Worm (Caenorhabditis elegans) whole organism, young adult: ENCODE data around the gene ndab-1.

Experiments used
- nfya-1 ChIP-seq: sonication (generic microtip); optimal IDR thresholded peaks from 2 replicates; lab custom pipeline; 2017; ENCODE audit warnings: antibody characterized with exemption, missing compliant biosample characterization, missing genetic modification characterization, borderline replicate concordance; ENCODE audit not compliant: insufficient read depth
- snpc-4 ChIP-seq, 5 experiments: fragments of 150-350 bp in 1 of 5; sonication (generic microtip) in 4 of 5; optimal IDR thresholded peaks; 2 replicates each; lab custom pipeline; 2014 to 2018; ENCODE audit warnings: missing genetic modification characterization in 5 of 5, missing biosample characterization in 3 of 5, antibody characterized with exemption in 2 of 5, mild to moderate bottlenecking in 2 of 5, missing compliant biosample characterization in 2 of 5, missing genotype in 2 of 5, moderate library complexity in 2 of 5, missing genetic modification reagents in 1 of 5

DNA sequence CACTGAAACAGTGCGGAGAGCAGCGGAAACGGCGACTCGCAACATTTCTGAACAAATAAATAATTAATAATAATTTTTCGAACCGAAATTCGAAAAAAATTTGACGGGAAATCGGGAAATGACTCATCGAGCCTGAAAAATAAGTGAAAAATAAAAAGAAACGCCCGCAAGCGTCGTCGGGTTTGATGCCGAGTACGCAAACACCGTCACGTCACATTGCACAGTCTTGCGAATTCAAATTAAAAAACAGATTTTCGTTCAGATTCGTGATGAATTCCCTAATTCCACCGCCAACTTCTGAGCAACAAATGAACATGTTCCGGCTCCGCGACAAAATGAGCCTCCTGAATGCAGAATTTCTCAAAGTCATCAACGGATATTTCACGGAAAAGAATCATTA, at the start of gene ndab-1, which contains the start of gene npp-16:
- TF ChIP-seq nfya-1 (tag; lab: Kevin White, UChicago) (no peak), snpc-4 (GFP tag; optimal IDR thresholded peaks at IDR 0.05; lab: Kevin White, UChicago) (no peak), snpc-4 (tag; optimal IDR thresholded peaks at IDR 0.05; lab: Kevin White, UChicago) (no peak)
